Fruit fly (Drosophila melanogaster) whole organism: ENCODE measurements around the gene DnaJ-H.

ENCODE experiments used
- CG8478 ChIP-seq: fragments of >200 bp; optimal IDR thresholded peaks from 2 replicates; lab custom pipeline; 2018; ENCODE audit warnings: inconsistent platforms
- pan ChIP-seq: fragments of >200 bp; optimal IDR thresholded peaks from 2 replicates; lab custom pipeline; 2017

DNA sequence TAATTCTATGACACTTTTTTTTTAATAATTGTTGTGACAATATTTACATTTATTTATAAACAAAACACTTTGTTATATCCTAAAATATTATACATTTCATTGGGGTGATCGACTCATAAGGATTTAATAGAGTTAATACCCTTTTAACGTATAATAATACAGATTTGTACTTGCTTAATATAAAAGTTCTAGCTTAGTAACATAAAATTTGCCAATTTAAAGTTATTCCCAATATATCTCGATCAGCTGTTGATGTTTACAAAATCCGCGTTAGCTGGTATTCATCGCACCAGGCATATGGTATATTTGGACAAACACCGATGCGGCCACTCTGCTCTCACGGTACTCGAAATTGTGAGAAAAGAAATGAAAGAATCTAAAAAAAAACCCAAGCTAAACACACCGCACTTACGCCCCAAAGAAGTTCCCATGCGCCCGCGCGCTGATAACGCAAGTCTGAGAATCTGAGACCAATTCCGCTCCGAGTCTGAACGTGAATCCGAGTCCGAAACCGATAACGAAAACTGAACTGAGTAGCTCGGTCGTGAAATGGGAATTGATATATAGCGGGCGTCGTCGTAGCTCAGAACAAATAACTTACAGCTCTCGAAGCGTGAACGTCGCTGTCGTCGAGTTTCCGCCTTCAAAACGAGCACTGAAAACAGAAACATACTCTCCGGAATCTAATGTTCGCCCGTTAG lies 37.7 kb upstream of the DnaJ-H start, which contains the start of gene Pect:
- TF ChIP-seq pan (lab: Kevin White, UChicago) (no peak), CG8478 (no peak)
